Worm (Caenorhabditis elegans): ENCODE data around the gene F18C5.5.

Gene F18C5.5

DNA sequence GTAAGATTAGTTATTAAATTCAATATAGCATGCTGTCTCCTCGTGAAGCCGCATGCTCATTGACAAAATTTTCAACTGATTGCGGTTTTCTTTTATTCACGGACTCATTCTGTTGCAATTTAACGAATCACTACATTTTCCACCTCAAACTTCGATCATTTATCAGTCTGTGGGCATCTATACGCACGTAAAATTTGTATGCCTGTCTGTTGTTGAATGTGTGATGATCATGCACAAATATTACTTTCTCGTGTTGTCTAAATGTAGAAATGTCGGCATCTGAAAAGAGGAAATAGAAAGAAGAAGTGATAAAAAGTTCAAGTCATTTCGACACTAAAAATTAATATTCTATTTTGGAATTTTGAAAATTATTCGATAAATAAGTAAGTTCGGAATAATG, 46.0 kb upstream of the F18C5.5 start (continued):
- peak; percentile 19 for TF ChIP-seq mep-1 (tag; optimal IDR thresholded peaks at IDR 0.05)
- no peak for TF ChIP-seq mxl-3 (GFP tag; optimal IDR thresholded peaks at IDR 0.05)
- peak; percentile 51 for TF ChIP-seq hlh-30 (tag; optimal IDR thresholded peaks at IDR 0.05; ENCODE audit: insufficient read depth)
- TF ChIP-seq madf-5 (GFP tag; IDR thresholded peaks at IDR 0.05), result no peak
- TF ChIP-seq unc-130 (GFP tag; optimal IDR thresholded peaks at IDR 0.05), result no peak
- TF ChIP-seq dpl-1 (GFP tag; optimal IDR thresholded peaks at IDR 0.05), result no peak
- no peak for TF ChIP-seq ces-1 (GFP tag; optimal IDR thresholded peaks at IDR 0.05)
- TF ChIP-seq hif-1 (tag; optimal IDR thresholded peaks at IDR 0.05), result peak in 1 of 2 experiments; percentile 21
- no peak for TF ChIP-seq nhr-237 (tag; optimal IDR thresholded peaks at IDR 0.05)
- TF ChIP-seq tag-97 (GFP tag; IDR thresholded peaks at IDR 0.05), result no peak
- no peak for TF ChIP-seq F26F4.8 (GFP tag; conservative IDR thresholded peaks at IDR 0.05)
- TF ChIP-seq ama-1 (optimal IDR thresholded peaks at IDR 0.05), result no peak
- no peak for TF ChIP-seq mxl-2 (GFP tag; conservative IDR thresholded peaks at IDR 0.05)
- TF ChIP-seq zip-2 (tag; optimal IDR thresholded peaks at IDR 0.05), result no peak
- no peak for TF ChIP-seq nhr-76 (tag; optimal IDR thresholded peaks at IDR 0.05)
- TF ChIP-seq nhr-77 (tag; optimal IDR thresholded peaks at IDR 0.05), result no peak
- TF ChIP-seq vab-7 (GFP tag; IDR thresholded peaks at IDR 0.05), result no peak
- 0 out of 2 replicates have a peak, but pooled peaks have one; percentile 10 for TF ChIP-seq php-3 (GFP tag; IDR thresholded peaks at IDR 0.05)
- TF ChIP-seq ztf-7 (tag; optimal IDR thresholded peaks at IDR 0.05), result no peak
- TF ChIP-seq F49E8.2 (tag; optimal IDR thresholded peaks at IDR 0.05; ENCODE audit: borderline replicate concordance), result no peak
- peak; percentile 92 for TF ChIP-seq pqm-1 (tag; optimal IDR thresholded peaks at IDR 0.05)
- TF ChIP-seq zag-1 (tag; optimal IDR thresholded peaks at IDR 0.05), result no peak
- TF ChIP-seq gei-8 (GFP tag; optimal IDR thresholded peaks at IDR 0.05), result no peak
- no peak for TF ChIP-seq hmg-1.1 (GFP tag; IDR thresholded peaks at IDR 0.05)
- peak; percentile 70 for TF ChIP-seq dmd-6 (GFP tag; IDR thresholded peaks at IDR 0.05)
- TF ChIP-seq nhr-6 (tag; optimal IDR thresholded peaks at IDR 0.05), result no peak
- TF ChIP-seq Y105C5A.15 (GFP tag; IDR thresholded peaks at IDR 0.05), result no peak
- no peak for TF ChIP-seq nhr-10 (tag; optimal IDR thresholded peaks at IDR 0.05)
- no peak for TF ChIP-seq Y5F2A.4 (GFP tag; optimal IDR thresholded peaks at IDR 0.05)
- TF ChIP-seq ceh-20 (GFP tag; IDR thresholded peaks at IDR 0.05), result no peak
- peak; percentile 74 for TF ChIP-seq nhr-28 (tag; optimal IDR thresholded peaks at IDR 0.05)
- TF ChIP-seq snpc-1.2 (GFP tag; IDR thresholded peaks at IDR 0.05), result no peak
- TF ChIP-seq skn-1 (tag; optimal IDR thresholded peaks at IDR 0.05), result no peak
- no peak for TF ChIP-seq nhr-48 (tag; optimal IDR thresholded peaks at IDR 0.05)

DNA sequence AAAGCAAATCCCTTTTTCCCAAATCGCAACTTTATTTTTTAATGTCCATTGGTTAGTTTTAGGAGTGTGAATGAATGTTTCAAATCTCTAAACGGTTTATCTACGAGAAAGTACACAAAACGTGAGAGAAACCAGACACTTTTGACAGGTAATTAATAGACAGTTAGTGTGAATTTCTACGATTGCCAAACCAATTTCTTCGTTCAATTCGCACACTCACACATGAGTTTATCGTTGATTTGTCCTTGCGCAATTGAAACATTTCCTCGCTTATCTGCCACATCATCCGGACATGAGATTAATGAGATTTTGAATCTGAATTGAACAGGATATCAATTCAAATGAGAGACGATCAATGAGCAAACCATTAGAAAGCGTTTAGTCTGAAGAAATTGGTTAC, 43.7 kb upstream of the F18C5.5 start:
- TF ChIP-seq php-3 (GFP tag; IDR thresholded peaks at IDR 0.05) (no peak), hlh-30 (tag; optimal IDR thresholded peaks at IDR 0.05; ENCODE audit: insufficient read depth) (no peak)

DNA sequence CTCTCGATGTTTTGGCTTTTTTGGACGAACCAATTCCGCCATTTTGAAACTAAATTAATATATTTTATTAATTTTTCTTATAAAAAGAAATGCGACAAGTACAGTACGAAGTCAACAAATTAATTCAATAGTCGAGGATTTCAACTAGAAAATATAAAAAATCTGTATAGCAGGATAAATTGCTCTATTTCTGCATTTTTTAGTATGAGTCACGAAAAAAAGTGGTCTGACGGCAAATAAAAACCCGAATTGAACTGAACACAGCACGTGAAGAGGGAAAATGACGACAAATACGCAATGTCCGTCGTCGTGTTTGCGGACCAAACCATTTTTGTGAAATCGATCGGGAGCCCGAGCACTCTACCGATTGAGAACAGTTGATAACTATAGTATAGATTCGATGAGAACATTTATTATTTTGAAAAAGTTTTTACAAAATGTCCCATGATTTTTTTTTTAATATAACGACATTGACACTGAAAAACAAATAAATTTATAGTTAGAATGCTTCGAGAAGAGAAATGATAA, 42.9 kb upstream of the F18C5.5 start, which contains the start of gene epg-5:
TSS of gene epg-5 (minus strand) at position 51 of the 528 bp plus-strand sequence.
- TF ChIP-seq spr-3 (GFP tag; optimal IDR thresholded peaks at IDR 0.05), result no peak
- no peak for TF ChIP-seq lin-1 (GFP tag; IDR thresholded peaks at IDR 0.05)
- TF ChIP-seq hif-1 (tag; optimal IDR thresholded peaks at IDR 0.05), result peak in 1 of 2 experiments; percentile 4
- TF ChIP-seq skn-1 (tag; optimal IDR thresholded peaks at IDR 0.05), result no peak
- TF ChIP-seq lsy-2 (tag; optimal IDR thresholded peaks at IDR 0.05), result peak in 1 of 2 experiments; percentile 38
- TF ChIP-seq F10B5.3 (tag; optimal IDR thresholded peaks at IDR 0.05), result no peak
- no peak for TF ChIP-seq nhr-237 (tag; optimal IDR thresholded peaks at IDR 0.05)
- TF ChIP-seq jun-1 (tag; optimal IDR thresholded peaks at IDR 0.05), result no peak
- TF ChIP-seq daf-19 (GFP tag; conservative IDR thresholded peaks at IDR 0.05), result no peak
- TF ChIP-seq aha-1 (tag), result peak; percentile 62
- TF ChIP-seq mdl-1 (tag; optimal IDR thresholded peaks at IDR 0.05), result peak in 1 of 2 experiments; percentile 53
- no peak for TF ChIP-seq Y5F2A.4 (GFP tag; optimal IDR thresholded peaks at IDR 0.05)
- peak; percentile 32 for TF ChIP-seq nhr-28 (tag; optimal IDR thresholded peaks at IDR 0.05)
- peak; percentile 36 for TF ChIP-seq mxl-3 (GFP tag; optimal IDR thresholded peaks at IDR 0.05)
- no peak for TF ChIP-seq ceh-82 (tag; optimal IDR thresholded peaks at IDR 0.05)
- no peak for TF ChIP-seq lin-29 (GFP tag; IDR thresholded peaks at IDR 0.05)
- TF ChIP-seq madf-9 (GFP tag; conservative IDR thresholded peaks at IDR 0.05), result no peak
- no peak for TF ChIP-seq nhr-77 (tag; optimal IDR thresholded peaks at IDR 0.05)
- peak; percentile 6 for TF ChIP-seq dpl-1 (GFP tag; optimal IDR thresholded peaks at IDR 0.05)
- TF ChIP-seq lin-39 (tag; optimal IDR thresholded peaks at IDR 0.05), result no peak
- no peak for TF ChIP-seq lin-38 (GFP tag; IDR thresholded peaks at IDR 0.05)
- peak; percentile 15 for TF ChIP-seq dve-1 (tag; optimal IDR thresholded peaks at IDR 0.05; ENCODE audit: insufficient read depth)
- peak; percentile 83 for TF ChIP-seq hlh-30 (tag; optimal IDR thresholded peaks at IDR 0.05; ENCODE audit: insufficient read depth)
- peak; percentile 43 for TF ChIP-seq hlh-11 (tag; optimal IDR thresholded peaks at IDR 0.05)
- no peak for TF ChIP-seq F26F4.8 (GFP tag; conservative IDR thresholded peaks at IDR 0.05)
